Fruit fly (Drosophila melanogaster): ENCODE results near the gene mRpL11.

dm6 chr3R:14465183-14465582 is 46.5 kb upstream of the mRpL11 start:
- no peak for TF ChIP-seq CTCF (optimal IDR thresholded peaks at IDR 0.05)
- no peak for TF ChIP-seq CG8478 (optimal IDR thresholded peaks at IDR 0.05)

All from S2 (cell line).